Worm (Caenorhabditis elegans) whole organism, young adult: ENCODE data around the gene K05F6.8.
"Not testable (repeated sequence)": the region's sequence is repeated elsewhere in the genome, so short reads cannot be mapped to it uniquely, and the experiment has no call there.

Experiments used
- B0261.1 ChIP-seq: sonication (generic microtip); optimal IDR thresholded peaks from 2 replicates; lab custom pipeline; 2016; ENCODE audit warnings: mild to moderate bottlenecking, missing genetic modification characterization, moderate library complexity, missing compliant biosample characterization
- B0336.3 ChIP-seq: fragments of 200-800 bp; sonication (Bioruptor generic); IDR thresholded peaks from 2 replicates; pipeline ENCODE4 v1.3.6; 2022; ENCODE audit warnings: missing genetic modification characterization, missing compliant biosample characterization
- F55B11.4 ChIP-seq: sonication (generic microtip); optimal IDR thresholded peaks from 2 replicates; lab custom pipeline; 2016; ENCODE audit warnings: missing compliant biosample characterization, missing genetic modification characterization, borderline replicate concordance; ENCODE audit not compliant: insufficient read depth
- Y79H2A.3 ChIP-seq: fragments of 200-800 bp; sonication (Bioruptor generic); conservative IDR thresholded peaks from 2 replicates; pipeline ENCODE4 v1.3.6; 2022; ENCODE audit warnings: missing genetic modification reagents, missing genetic modification characterization, missing compliant biosample characterization
- akir-1 ChIP-seq: fragments of 200-800 bp; sonication (Bioruptor generic); optimal IDR thresholded peaks from 2 replicates; lab custom pipeline; 2018; ENCODE audit warnings: mild to moderate bottlenecking, missing genetic modification characterization, moderate library complexity, missing compliant biosample characterization
- attf-3 ChIP-seq: fragments of 200-800 bp; sonication (Bioruptor generic); conservative IDR thresholded peaks from 2 replicates; pipeline ENCODE4 v1.3.6; 2022; ENCODE audit warnings: missing genetic modification reagents, missing genetic modification characterization, missing compliant biosample characterization
- ccch-3 ChIP-seq: fragments of 200-800 bp; sonication (Bioruptor generic); optimal IDR thresholded peaks from 2 replicates; lab custom pipeline; 2018; ENCODE audit warnings: mild to moderate bottlenecking, missing genetic modification characterization, missing compliant biosample characterization
- ceh-40 ChIP-seq: fragments of 200-800 bp; sonication (Bioruptor generic); IDR thresholded peaks from 2 replicates; pipeline ENCODE4 v1.3.6; 2022; ENCODE audit warnings: missing genetic modification characterization, missing compliant biosample characterization
- dpff-1 ChIP-seq: sonication (generic microtip); optimal IDR thresholded peaks from 2 replicates; lab custom pipeline; 2017; ENCODE audit warnings: mild to moderate bottlenecking, missing genetic modification characterization, missing compliant biosample characterization
- dpl-1 ChIP-seq: fragments of 150-350 bp; optimal IDR thresholded peaks from 2 replicates; lab custom pipeline; 2014; ENCODE audit warnings: missing biosample characterization, missing genetic modification reagents, missing genetic modification characterization
- egrh-3 ChIP-seq: fragments of 200-800 bp; sonication (Bioruptor generic); IDR thresholded peaks from 2 replicates; pipeline ENCODE4 v1.3.6; 2022; ENCODE audit warnings: missing genetic modification reagents, missing genetic modification characterization, missing compliant biosample characterization
- fkh-3 ChIP-seq: sonication (generic microtip); optimal IDR thresholded peaks from 2 replicates; lab custom pipeline; 2016; ENCODE audit warnings: mild to moderate bottlenecking, missing genetic modification characterization, missing compliant biosample characterization
- him-1 ChIP-seq: sonication (generic microtip); optimal IDR thresholded peaks from 2 replicates; lab custom pipeline; 2016; ENCODE audit warnings: missing genotype, missing genetic modification reagents, missing genetic modification characterization, missing compliant biosample characterization
- hsf-1 ChIP-seq: fragments of 200-800 bp; sonication (Bioruptor generic); IDR thresholded peaks from 2 replicates; pipeline ENCODE4 v1.3.6; 2022; ENCODE audit warnings: missing genetic modification reagents, missing genetic modification characterization, missing compliant biosample characterization
- lag-1 ChIP-seq: fragments of 200-800 bp; sonication (Bioruptor generic); IDR thresholded peaks from 2 replicates; pipeline ENCODE4 v1.3.6; 2022; ENCODE audit warnings: missing genetic modification reagents, missing genetic modification characterization, missing compliant biosample characterization
- lin-40 ChIP-seq: sonication (generic microtip); optimal IDR thresholded peaks from 2 replicates; lab custom pipeline; 2016; ENCODE audit warnings: missing genetic modification characterization, mild to moderate bottlenecking, missing compliant biosample characterization, missing genotype, missing genetic modification reagents
- madf-10 ChIP-seq: sonication (generic microtip); optimal IDR thresholded peaks from 2 replicates; lab custom pipeline; 2016; ENCODE audit warnings: mild to moderate bottlenecking, missing genetic modification characterization, missing compliant biosample characterization
- madf-3 ChIP-seq: fragments of 200-800 bp; sonication (Bioruptor generic); IDR thresholded peaks from 2 replicates; pipeline ENCODE4 v1.3.6; 2022; ENCODE audit warnings: missing genetic modification reagents, missing genetic modification characterization, missing compliant biosample characterization
- madf-6 ChIP-seq: fragments of 200-800 bp; sonication (Bioruptor generic); IDR thresholded peaks from 2 replicates; pipeline ENCODE4 v1.3.6; 2022; ENCODE audit warnings: missing genetic modification reagents, missing genetic modification characterization, missing compliant biosample characterization
- nhr-120 ChIP-seq: fragments of 200-800 bp; sonication (Bioruptor generic); IDR thresholded peaks from 2 replicates; pipeline ENCODE4 v1.3.6; 2022; ENCODE audit warnings: missing genetic modification characterization, missing compliant biosample characterization
- nhr-179 ChIP-seq: sonication (generic microtip); optimal IDR thresholded peaks from 2 replicates; lab custom pipeline; 2016; ENCODE audit warnings: mild to moderate bottlenecking, missing genetic modification characterization, missing compliant biosample characterization
- pha-4 ChIP-seq: fragments of 150-350 bp; sonication (generic microtip); optimal IDR thresholded peaks from 2 replicates; lab custom pipeline; 2014; ENCODE audit warnings: missing biosample characterization, missing genetic modification reagents, missing genetic modification characterization
- repo-1 ChIP-seq: sonication (generic microtip); optimal IDR thresholded peaks from 2 replicates; lab custom pipeline; 2017; ENCODE audit warnings: mild to moderate bottlenecking, missing genetic modification characterization, missing compliant biosample characterization
- sea-2 ChIP-seq: fragments of 200-800 bp; sonication (Bioruptor generic); IDR thresholded peaks from 2 replicates; pipeline ENCODE4 v1.3.6; 2022; ENCODE audit warnings: missing genetic modification characterization, missing compliant biosample characterization
- snpc-1.3 ChIP-seq: sonication (generic microtip); optimal IDR thresholded peaks from 2 replicates; lab custom pipeline; 2017; ENCODE audit warnings: missing genetic modification characterization, mild to moderate bottlenecking, missing compliant biosample characterization, antibody characterized with exemption, moderate library complexity, missing genotype, missing genetic modification reagents; ENCODE audit not compliant: insufficient read depth
- snpc-4 ChIP-seq, 5 experiments: fragments of 150-350 bp in 1 of 5; sonication (generic microtip) in 4 of 5; optimal IDR thresholded peaks; 2 replicates each; lab custom pipeline; 2014 to 2018; ENCODE audit warnings: missing genetic modification characterization in 5 of 5, missing biosample characterization in 3 of 5, antibody characterized with exemption in 2 of 5, mild to moderate bottlenecking in 2 of 5, missing compliant biosample characterization in 2 of 5, missing genotype in 2 of 5, moderate library complexity in 2 of 5, missing genetic modification reagents in 1 of 5
- unc-62 ChIP-seq: fragments of 150-350 bp; optimal IDR thresholded peaks from 2 replicates; lab custom pipeline; 2014; ENCODE audit warnings: missing biosample characterization, missing genetic modification reagents, missing genetic modification characterization
- ztf-18 ChIP-seq: sonication (generic microtip); optimal IDR thresholded peaks from 2 replicates; lab custom pipeline; 2016; ENCODE audit warnings: missing genotype, mild to moderate bottlenecking, missing genetic modification characterization, missing compliant biosample characterization
- ztf-22 ChIP-seq: fragments of 200-800 bp; sonication (Bioruptor generic); optimal IDR thresholded peaks from 2 replicates; lab custom pipeline; 2018; ENCODE audit warnings: mild to moderate bottlenecking, missing genetic modification characterization, moderate library complexity, missing compliant biosample characterization
- ztf-3 ChIP-seq: fragments of 200-800 bp; sonication (Bioruptor generic); optimal IDR thresholded peaks from 2 replicates; lab custom pipeline; 2018; ENCODE audit warnings: mild to moderate bottlenecking, missing genetic modification characterization, missing compliant biosample characterization

The K05F6.8 gene

DNA sequence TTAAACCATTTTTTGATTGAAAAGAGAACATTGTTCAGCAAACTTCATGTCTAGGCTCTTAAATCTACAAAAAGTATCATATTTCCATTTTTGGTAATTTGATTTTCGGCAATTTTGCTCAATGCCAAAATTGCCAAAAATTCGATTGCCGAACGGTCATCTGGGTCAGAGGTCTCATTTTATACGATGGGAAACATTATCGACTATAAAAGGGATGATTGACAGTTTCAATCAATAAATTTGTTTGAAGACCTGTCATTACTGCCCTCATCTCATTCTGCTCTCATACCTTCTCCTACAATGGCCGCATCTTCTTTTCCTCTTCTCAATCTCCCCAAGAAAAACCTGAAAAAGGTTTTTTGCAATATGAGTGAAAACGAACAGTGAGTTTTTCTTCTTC, 5.7 kb downstream of the K05F6.8 start, which contains the start of gene K05F6.14 (continued):
- TF ChIP-seq snpc-4 (GFP tag; optimal IDR thresholded peaks at IDR 0.05; lab: Kevin White, UChicago) (no peak), snpc-4 (tag; optimal IDR thresholded peaks at IDR 0.05; lab: Kevin White, UChicago) (no peak), madf-6 (GFP tag; lab: Robert Waterston, UW) (no peak), F55B11.4 (no peak), snpc-1.3 (tag; lab: Kevin White, UChicago) (no peak)

DNA sequence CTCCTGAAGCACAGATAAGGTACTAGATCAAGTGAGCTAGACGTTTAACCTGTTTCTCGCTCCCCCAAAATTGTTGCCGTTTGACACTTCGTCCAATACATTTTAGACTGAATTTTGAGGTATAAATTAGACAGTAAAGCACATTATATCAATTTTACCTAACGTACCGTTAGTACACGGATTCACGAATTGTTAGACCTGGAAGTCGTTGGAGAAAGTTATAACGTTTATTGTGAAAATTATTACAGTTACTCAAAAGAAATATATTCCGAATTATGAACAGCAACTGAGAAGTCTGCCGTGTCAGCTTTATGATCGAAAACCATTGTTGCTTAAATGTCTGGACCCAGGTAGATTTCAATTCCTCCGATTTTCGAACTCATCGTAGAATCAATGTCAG, 6.7 kb downstream of the K05F6.8 start:
- TF ChIP-seq pha-4 (tag; lab: Kevin White, UChicago): no peak
- no peak for TF ChIP-seq nhr-179 (tag; lab: Kevin White, UChicago)
- no peak for TF ChIP-seq ztf-22 (GFP tag; lab: Kevin White, UChicago)
- TF ChIP-seq unc-62 (GFP tag; lab: Kevin White, UChicago): no peak
- TF ChIP-seq madf-3: no peak
- no peak for TF ChIP-seq attf-3 (GFP tag; lab: Robert Waterston, UW)
- no peak for TF ChIP-seq him-1 (tag; lab: Kevin White, UChicago)
- no peak for TF ChIP-seq dpff-1 (tag; lab: Kevin White, UChicago)
- no peak for TF ChIP-seq B0336.3
- TF ChIP-seq dpl-1 (GFP tag; lab: Kevin White, UChicago): no peak
- TF ChIP-seq hsf-1 (GFP tag; lab: Robert Waterston, UW): no peak

DNA sequence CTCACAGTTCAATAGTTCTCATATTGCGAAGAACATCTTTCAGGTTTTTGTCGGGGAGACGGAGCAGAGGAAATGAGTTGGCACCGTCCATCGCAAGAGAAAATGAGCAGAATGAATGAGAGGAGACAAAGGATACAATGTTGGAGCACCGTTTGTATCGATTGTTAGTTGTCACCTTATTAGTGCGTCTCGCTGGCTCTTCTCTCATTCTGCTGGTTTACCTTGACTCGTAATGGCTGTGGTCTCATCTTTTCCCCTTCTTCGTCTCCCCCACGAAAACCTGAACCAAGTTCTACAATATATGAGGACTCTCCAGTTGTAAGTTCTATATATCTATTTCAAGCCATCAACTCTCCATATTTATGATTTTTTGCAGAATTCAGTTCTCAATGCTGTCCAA, 11.3 kb downstream of the K05F6.8 start, which contains the start of the genes fbxb-54 and fbxb-50:
Gene fbxb-54 (minus strand): TSS at position 101 of the 400 bp plus-strand sequence.
Gene fbxb-50 (plus strand): TSS at position 227 of the 400 bp plus-strand sequence.
- not testable (repeated sequence) for TF ChIP-seq Y79H2A.3 (GFP tag; lab: Robert Waterston, UW); akir-1 (GFP tag; lab: Kevin White, UChicago); ccch-3
- TF ChIP-seq, all 124 proteins: peak for 0; not testable (repeated sequence) for 124

DNA sequence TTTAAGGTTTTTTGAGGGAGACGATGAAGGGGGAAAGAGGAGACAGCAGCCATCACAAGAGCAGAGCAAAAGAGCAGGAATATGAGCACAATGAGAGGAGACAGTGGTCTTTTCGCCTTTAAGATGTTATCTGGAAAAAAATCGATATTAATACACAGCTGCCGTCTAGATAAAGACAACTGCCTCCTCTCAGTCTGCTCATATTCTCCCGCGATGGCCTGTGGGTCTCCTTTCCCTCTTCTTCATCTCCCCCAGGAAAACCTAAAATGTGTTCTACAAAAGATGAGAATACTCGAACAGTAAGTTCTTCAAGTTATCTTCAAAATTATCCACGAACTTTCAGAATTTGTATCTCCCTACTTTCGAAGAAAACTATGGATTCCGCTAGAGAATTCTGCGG, 17.0 kb downstream of the K05F6.8 start, which contains the start of the genes fbxb-52 and fbxb-51:
Gene fbxb-52 (minus strand): TSS at position 101 of the 400 bp plus-strand sequence.
Gene fbxb-51 (plus strand): TSS at position 212 of the 400 bp plus-strand sequence.
- TF ChIP-seq madf-10: no peak
- TF ChIP-seq ztf-3 (GFP tag; lab: Kevin White, UChicago): no peak
- TF ChIP-seq, all 124 proteins: peak for 0

DNA sequence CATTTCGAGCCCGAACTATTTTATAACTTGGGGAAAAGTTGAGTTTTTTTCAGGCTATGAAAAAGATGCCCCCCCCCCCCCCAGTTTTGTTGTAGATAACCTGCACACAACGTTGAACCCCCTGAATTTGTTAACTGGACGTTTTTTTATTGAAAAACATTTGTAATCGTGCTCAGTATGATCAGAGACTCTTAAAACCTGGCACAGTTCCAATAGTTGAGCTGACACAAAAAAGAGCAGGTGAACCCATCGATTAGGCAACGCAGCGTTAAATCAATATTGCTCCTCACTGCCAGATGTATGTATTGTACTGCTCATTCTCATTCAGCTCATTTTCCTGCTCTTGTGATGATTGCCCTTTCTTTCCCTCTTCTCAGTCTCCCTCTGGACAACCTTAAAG, 21.9 kb downstream of the K05F6.8 start, which contains the start of gene K05F6.12:
Gene K05F6.12 (plus strand): TSS at position 301 of the 400 bp plus-strand sequence.
- TF ChIP-seq B0261.1 (tag; lab: Kevin White, UChicago) (no peak), nhr-120 (GFP tag; lab: Robert Waterston, UW) (no peak), fkh-3 (tag; lab: Kevin White, UChicago) (no peak), ztf-18 (tag; lab: Kevin White, UChicago) (no peak), snpc-4 (GFP tag; optimal IDR thresholded peaks at IDR 0.05; lab: Kevin White, UChicago) (no peak), snpc-4 (tag; optimal IDR thresholded peaks at IDR 0.05; lab: Kevin White, UChicago) (no peak), repo-1 (tag; lab: Kevin White, UChicago) (no peak), F55B11.4 (no peak), unc-62 (GFP tag; lab: Kevin White, UChicago) (no peak), B0336.3 (no peak), egrh-3 (GFP tag; lab: Robert Waterston, UW) (no peak), lag-1 (GFP tag; lab: Robert Waterston, UW) (no peak)

DNA sequence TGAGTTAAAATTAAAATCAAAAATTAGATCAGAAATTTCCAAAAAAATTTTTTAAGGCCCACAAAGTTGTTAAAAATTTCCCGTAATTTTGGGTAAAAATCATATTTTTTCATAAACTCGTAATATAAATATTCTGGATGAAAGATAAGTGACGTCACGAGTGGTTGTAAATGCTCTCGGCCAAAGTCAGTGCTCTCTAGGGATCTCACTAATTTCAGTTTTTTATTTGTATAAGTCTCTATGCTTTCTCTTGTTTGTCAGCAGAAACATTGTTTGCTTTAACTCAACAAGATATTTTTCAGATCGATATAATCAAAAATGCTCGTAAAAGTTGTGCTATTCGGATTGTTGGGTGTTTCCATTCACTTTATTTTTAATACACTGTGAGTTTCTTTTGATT, 24.4 kb downstream of the K05F6.8 start, which contains the start of gene K05F6.4:
Gene K05F6.4 (plus strand): TSS at position 301 of the 400 bp plus-strand sequence.
- TF ChIP-seq lin-40 (tag; lab: Kevin White, UChicago); ceh-40 (GFP tag; lab: Robert Waterston, UW); sea-2 (GFP tag; lab: Robert Waterston, UW): not testable (repeated sequence)
- TF ChIP-seq, all 124 proteins: peak for 0; not testable (repeated sequence) for 124
